Worm (Caenorhabditis elegans) whole organism, L2 larva: ENCODE data around the gene sto-3.

Experiments
- C34F6.9 ChIP-seq: fragments of 150-350 bp; optimal IDR thresholded peaks from 2 replicates; lab custom pipeline; 2014; ENCODE audit warnings: missing biosample characterization, missing genetic modification characterization
- F13H6.1 ChIP-seq: sonication (generic microtip); optimal IDR thresholded peaks from 2 replicates; lab custom pipeline; 2016; ENCODE audit warnings: missing genetic modification characterization, missing compliant biosample characterization
- Y55F3AM.14 ChIP-seq: fragments of 200-800 bp; sonication (Bioruptor generic); optimal IDR thresholded peaks from 2 replicates; lab custom pipeline; 2018; ENCODE audit warnings: mild to moderate bottlenecking, missing genetic modification characterization, missing compliant biosample characterization
- ZK546.5 ChIP-seq: sonication (generic microtip); optimal IDR thresholded peaks from 2 replicates; lab custom pipeline; 2017; ENCODE audit warnings: missing biosample characterization, missing genetic modification characterization
- alr-1 ChIP-seq: fragments of 150-350 bp; optimal IDR thresholded peaks from 2 replicates; lab custom pipeline; 2014; ENCODE audit warnings: missing biosample characterization, missing genetic modification characterization
- aly-2 ChIP-seq: fragments of 150-350 bp; optimal IDR thresholded peaks from 2 replicates; lab custom pipeline; 2014; ENCODE audit warnings: missing biosample characterization, missing genetic modification characterization
- ama-1 ChIP-seq: fragments of 150-350 bp; optimal IDR thresholded peaks from 2 replicates; lab custom pipeline; 2018; ENCODE audit warnings: inconsistent platforms
- crh-2 ChIP-seq: sonication (generic microtip); optimal IDR thresholded peaks from 2 replicates; lab custom pipeline; 2017; ENCODE audit warnings: missing biosample characterization, missing genetic modification characterization
- egl-27 ChIP-seq: sonication (generic microtip); optimal IDR thresholded peaks from 3 replicates; lab custom pipeline; 2017; ENCODE audit warnings: missing biosample characterization, missing genetic modification reagents, missing genetic modification characterization
- elt-3 ChIP-seq: sonication (generic microtip); optimal IDR thresholded peaks from 2 replicates; lab custom pipeline; 2017; ENCODE audit warnings: missing biosample characterization, missing genetic modification characterization
- fos-1 ChIP-seq: fragments of 150-350 bp; optimal IDR thresholded peaks from 2 replicates; lab custom pipeline; 2014; ENCODE audit warnings: missing biosample characterization, missing genetic modification characterization
- gmeb-1 ChIP-seq: fragments of 150-350 bp; optimal IDR thresholded peaks from 2 replicates; lab custom pipeline; 2014; ENCODE audit warnings: missing biosample characterization, missing genetic modification characterization
- lin-13 ChIP-seq: fragments of 150-350 bp; optimal IDR thresholded peaks from 2 replicates; lab custom pipeline; 2014; ENCODE audit warnings: missing biosample characterization, missing genetic modification reagents, missing genetic modification characterization
- lsy-2 ChIP-seq, 2 experiments: fragments of 150-350 bp in 1 of 2; sonication (generic microtip) in 1 of 2; optimal IDR thresholded peaks; 2 replicates each; lab custom pipeline; 2014 to 2017; ENCODE audit warnings: missing biosample characterization in 2 of 2, missing genetic modification characterization in 2 of 2
- mab-5 ChIP-seq: fragments of 150-350 bp; optimal IDR thresholded peaks from 2 replicates; lab custom pipeline; 2014; ENCODE audit warnings: missing biosample characterization, missing genetic modification characterization
- mdl-1 ChIP-seq, 2 experiments: fragments of 150-350 bp in 1 of 2; sonication (generic microtip) in 1 of 2; optimal IDR thresholded peaks; 2 replicates each; lab custom pipeline; 2017; ENCODE audit warnings: missing biosample characterization in 2 of 2, missing genetic modification characterization in 2 of 2
- nhr-10 ChIP-seq: sonication (generic microtip); optimal IDR thresholded peaks from 2 replicates; lab custom pipeline; 2017; ENCODE audit warnings: missing biosample characterization, missing genetic modification characterization
- nhr-12 ChIP-seq: fragments of 150-350 bp; optimal IDR thresholded peaks from 2 replicates; lab custom pipeline; 2014; ENCODE audit warnings: missing biosample characterization, missing genetic modification characterization
- nhr-129 ChIP-seq: fragments of 150-350 bp; optimal IDR thresholded peaks from 2 replicates; lab custom pipeline; 2014; ENCODE audit warnings: missing biosample characterization, missing genetic modification characterization
- nhr-21 ChIP-seq: fragments of 150-350 bp; optimal IDR thresholded peaks from 2 replicates; lab custom pipeline; 2014; ENCODE audit warnings: missing biosample characterization, missing genetic modification characterization
- nhr-23 ChIP-seq: fragments of 150-350 bp; optimal IDR thresholded peaks from 2 replicates; lab custom pipeline; 2014; ENCODE audit warnings: missing biosample characterization, missing genetic modification reagents, missing genetic modification characterization
- nhr-237 ChIP-seq: fragments of 150-350 bp; optimal IDR thresholded peaks from 2 replicates; lab custom pipeline; 2014; ENCODE audit warnings: missing biosample characterization, missing genetic modification characterization
- nhr-25 ChIP-seq: fragments of 150-350 bp; sonication (generic microtip); optimal IDR thresholded peaks from 3 replicates; lab custom pipeline; 2014; ENCODE audit warnings: missing biosample characterization, missing genetic modification characterization
- nhr-77 ChIP-seq: fragments of 150-350 bp; optimal IDR thresholded peaks from 2 replicates; lab custom pipeline; 2014; ENCODE audit warnings: missing biosample characterization, missing genetic modification characterization
- peb-1 ChIP-seq: fragments of 150-350 bp; optimal IDR thresholded peaks from 2 replicates; lab custom pipeline; 2014; ENCODE audit warnings: missing biosample characterization, missing genetic modification characterization
- sem-4 ChIP-seq: fragments of 150-350 bp; optimal IDR thresholded peaks from 2 replicates; lab custom pipeline; 2014; ENCODE audit warnings: missing biosample characterization, missing genetic modification reagents, missing genetic modification characterization
- skn-1 ChIP-seq: sonication (generic microtip); optimal IDR thresholded peaks from 2 replicates; lab custom pipeline; 2017; ENCODE audit warnings: missing biosample characterization, missing genetic modification characterization
- sma-9 ChIP-seq, 2 experiments: fragments of 150-350 bp in 1 of 2; sonication (generic microtip) in 1 of 2; optimal IDR thresholded peaks; 2 replicates each; lab custom pipeline; 2014 to 2016; ENCODE audit warnings: missing genetic modification characterization in 2 of 2, mild to moderate bottlenecking in 1 of 2, missing biosample characterization in 1 of 2, missing compliant biosample characterization in 1 of 2, missing genetic modification reagents in 1 of 2, moderate library complexity in 1 of 2
- snpc-4 ChIP-seq: fragments of 150-350 bp; optimal IDR thresholded peaks from 2 replicates; lab custom pipeline; 2014; ENCODE audit warnings: missing biosample characterization, missing genetic modification characterization
- unc-55 ChIP-seq: fragments of 150-350 bp; sonication (generic microtip); optimal IDR thresholded peaks from 3 replicates; lab custom pipeline; 2014; ENCODE audit warnings: missing biosample characterization, missing genetic modification reagents, missing genetic modification characterization
- unc-62 ChIP-seq: fragments of 150-350 bp; optimal IDR thresholded peaks from 2 replicates; lab custom pipeline; 2014; ENCODE audit warnings: missing biosample characterization, missing genetic modification reagents, missing genetic modification characterization
- zag-1 ChIP-seq: fragments of 150-350 bp; optimal IDR thresholded peaks from 2 replicates; lab custom pipeline; 2014; ENCODE audit warnings: missing biosample characterization, missing genetic modification characterization
- ztf-11 ChIP-seq: sonication (generic microtip); optimal IDR thresholded peaks from 2 replicates; lab custom pipeline; 2017; ENCODE audit warnings: missing biosample characterization, missing genetic modification characterization
- ztf-4 ChIP-seq: fragments of 150-350 bp; optimal IDR thresholded peaks from 2 replicates; lab custom pipeline; 2014; ENCODE audit warnings: missing biosample characterization, missing genetic modification characterization

Gene sto-3

DNA sequence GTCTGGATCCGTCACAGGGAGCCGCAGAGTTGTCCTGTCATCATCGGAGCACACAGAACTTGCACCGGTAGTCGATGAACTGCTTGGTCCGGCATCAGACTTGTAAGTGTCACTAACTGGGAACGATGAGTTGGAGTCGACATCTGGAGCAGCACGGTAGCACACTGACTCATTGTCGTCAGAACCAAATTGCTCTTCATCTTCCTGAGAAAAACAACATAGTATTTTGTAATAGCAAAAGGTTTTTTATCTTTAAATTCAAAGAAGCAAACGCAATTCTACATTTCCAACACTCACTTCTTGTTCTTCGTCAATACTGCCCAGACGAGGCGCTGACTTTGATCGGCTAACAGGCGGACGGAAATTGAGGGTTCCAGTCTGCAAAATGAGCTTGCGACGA, 31.4 kb downstream of the sto-3 start:
- no peak for TF ChIP-seq ZK546.5 (tag; lab: Kevin White, UChicago)
- TF ChIP-seq Y55F3AM.14 (GFP tag; lab: Kevin White, UChicago): no peak
- no peak for TF ChIP-seq ztf-11
- TF ChIP-seq nhr-23 (tag; lab: Kevin White, UChicago): no peak
- TF ChIP-seq skn-1 (tag; lab: Kevin White, UChicago): no peak
- no peak for TF ChIP-seq mab-5 (tag; lab: Kevin White, UChicago)
- no peak for TF ChIP-seq sem-4 (tag; lab: Kevin White, UChicago)
- no peak for TF ChIP-seq nhr-77 (tag; lab: Kevin White, UChicago)
- TF ChIP-seq gmeb-1 (tag; lab: Kevin White, UChicago): no peak
- TF ChIP-seq ztf-4 (tag; lab: Kevin White, UChicago): no peak
- no peak for TF ChIP-seq alr-1
- no peak for TF ChIP-seq nhr-237 (tag; lab: Kevin White, UChicago)
- TF ChIP-seq, all 48 proteins: peak for 0

DNA sequence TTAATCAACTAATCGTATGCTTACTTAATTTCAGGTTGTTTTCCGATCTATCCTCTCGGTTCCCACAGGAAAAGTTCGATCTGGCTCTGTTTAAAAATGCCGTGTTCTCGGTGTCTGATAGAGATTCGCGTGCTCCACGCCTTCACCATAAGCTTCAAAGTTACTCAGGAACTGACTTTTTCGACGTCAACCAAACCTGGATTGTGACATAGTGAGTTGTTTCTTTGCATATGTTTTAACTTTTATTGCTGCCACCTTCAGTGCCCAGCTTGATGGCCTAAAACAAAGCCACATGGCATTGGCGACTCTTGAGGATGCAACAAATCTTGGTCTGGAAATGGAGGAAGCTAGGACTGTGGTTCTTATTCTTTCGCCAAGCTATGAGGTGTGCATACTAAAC, 36.0 kb downstream of the sto-3 start:
- TF ChIP-seq gmeb-1 (tag; lab: Kevin White, UChicago) (no peak), nhr-12 (tag; lab: Kevin White, UChicago) (no peak), nhr-21 (no peak), fos-1 (tag; lab: Kevin White, UChicago) (no peak), F13H6.1 (no peak), skn-1 (tag; lab: Kevin White, UChicago) (no peak), egl-27 (tag; lab: Kevin White, UChicago) (no peak), aly-2 (tag; lab: Kevin White, UChicago) (no peak), nhr-25 (no peak)

DNA sequence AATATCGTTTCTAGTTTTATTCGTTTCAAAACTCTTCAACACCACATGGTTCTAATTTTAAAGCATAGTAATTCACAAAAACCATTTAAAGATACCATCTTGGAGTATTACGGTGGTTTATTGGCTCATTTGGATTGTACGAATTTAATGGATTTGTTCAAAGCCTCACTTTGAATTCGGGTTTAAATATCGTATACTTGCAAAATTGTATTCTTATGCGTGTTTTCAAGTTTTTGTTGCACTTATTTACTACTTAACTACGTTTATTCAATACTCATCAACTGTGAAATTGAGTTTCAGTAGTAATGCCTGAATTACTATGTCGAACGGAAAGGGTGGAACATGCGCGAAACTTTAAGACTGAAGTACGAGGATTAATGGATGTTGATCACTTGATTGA, 36.5 kb downstream of the sto-3 start, which contains the start of gene abts-2:
TSS of gene abts-2 (plus strand) at position 301 of the 400 bp plus-strand sequence.
- TF ChIP-seq fos-1 (tag; lab: Kevin White, UChicago): no peak
- TF ChIP-seq alr-1: no peak
- no peak for TF ChIP-seq nhr-77 (tag; lab: Kevin White, UChicago)
- TF ChIP-seq crh-2: no peak
- TF ChIP-seq unc-55 (GFP tag; lab: Kevin White, UChicago): no peak
- TF ChIP-seq unc-62: no peak

DNA sequence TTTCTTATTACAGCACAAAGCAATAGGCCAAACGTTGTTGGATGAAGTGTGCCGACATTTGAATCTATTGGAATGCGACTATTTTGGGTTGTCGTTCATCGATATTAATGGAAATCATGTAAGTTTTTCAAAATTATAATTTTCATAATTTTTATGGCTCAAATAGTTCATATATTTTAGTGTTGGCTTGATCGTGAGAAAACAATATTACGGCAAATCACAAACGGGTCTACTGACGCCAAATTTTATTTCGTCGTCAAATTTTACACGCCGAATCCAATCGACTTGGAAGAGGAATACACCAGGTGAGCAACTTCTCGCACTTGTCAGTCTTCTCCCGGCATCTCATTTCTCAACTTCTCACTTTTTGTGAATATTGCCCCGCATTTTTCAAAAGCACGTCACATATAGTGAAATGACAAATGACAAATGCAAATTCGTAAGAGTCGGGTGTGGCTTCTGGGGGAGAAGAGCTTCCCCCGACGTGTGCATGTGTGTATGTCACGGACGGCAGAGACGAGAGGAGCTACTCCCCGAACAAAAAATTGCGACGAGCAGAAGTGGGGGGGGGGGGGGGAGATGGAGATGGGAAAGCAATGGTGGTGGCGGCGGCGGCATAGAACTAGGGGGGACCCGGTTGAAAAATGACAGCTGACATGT, 45.3 kb downstream of the sto-3 start:
- TF ChIP-seq ztf-11 (no peak), ama-1 (lab: Kevin White, UChicago) (no peak), C34F6.9 (no peak), skn-1 (tag; lab: Kevin White, UChicago) (no peak), unc-55 (GFP tag; lab: Kevin White, UChicago) (no peak), nhr-10 (tag; lab: Kevin White, UChicago) (no peak), mab-5 (tag; lab: Kevin White, UChicago) (peak; percentile 82), lsy-2 (tag; optimal IDR thresholded peaks at IDR 0.05; lab: Kevin White, UChicago) (no peak), peb-1 (tag; lab: Kevin White, UChicago) (no peak), mdl-1 (tag; optimal IDR thresholded peaks at IDR 0.05; lab: Kevin White, UChicago) (peak in 1 of 2 experiments; percentile 6), nhr-12 (tag; lab: Kevin White, UChicago) (no peak), zag-1 (tag; lab: Kevin White, UChicago) (no peak), snpc-4 (no peak), lin-13 (no peak)

DNA sequence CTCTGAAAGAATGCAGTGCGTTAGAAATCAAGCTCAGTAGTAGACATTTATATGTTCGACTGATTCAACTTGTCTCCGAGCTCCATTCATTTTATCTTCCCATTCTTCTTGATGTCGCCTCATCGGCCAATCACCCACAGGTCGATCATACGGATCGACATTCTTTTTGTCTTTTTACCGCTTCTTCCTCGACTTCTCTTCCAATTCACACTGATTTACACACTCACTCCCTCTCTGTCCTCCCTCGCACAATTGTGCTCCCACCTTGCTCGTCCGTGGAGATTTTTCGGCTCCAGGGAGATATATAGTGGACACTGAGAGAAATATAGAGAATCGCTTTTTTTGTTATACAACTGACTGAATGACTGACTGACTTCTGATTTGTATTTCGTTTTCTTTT, 47.7 kb downstream of the sto-3 start:
- no peak for TF ChIP-seq elt-3 (tag; lab: Kevin White, UChicago)
- peak; percentile 2 for TF ChIP-seq F13H6.1
- TF ChIP-seq nhr-129 (tag; lab: Kevin White, UChicago): peak; percentile 36
- TF ChIP-seq sem-4 (tag; lab: Kevin White, UChicago): no peak
- TF ChIP-seq sma-9 (GFP tag; optimal IDR thresholded peaks at IDR 0.05; lab: Kevin White, UChicago): no peak
- TF ChIP-seq sma-9 (tag; optimal IDR thresholded peaks at IDR 0.05; lab: Kevin White, UChicago): no peak
- TF ChIP-seq, all 48 proteins: peak for 2
